Worm (Caenorhabditis elegans): ENCODE results near the gene C56E10.3.

DNA sequence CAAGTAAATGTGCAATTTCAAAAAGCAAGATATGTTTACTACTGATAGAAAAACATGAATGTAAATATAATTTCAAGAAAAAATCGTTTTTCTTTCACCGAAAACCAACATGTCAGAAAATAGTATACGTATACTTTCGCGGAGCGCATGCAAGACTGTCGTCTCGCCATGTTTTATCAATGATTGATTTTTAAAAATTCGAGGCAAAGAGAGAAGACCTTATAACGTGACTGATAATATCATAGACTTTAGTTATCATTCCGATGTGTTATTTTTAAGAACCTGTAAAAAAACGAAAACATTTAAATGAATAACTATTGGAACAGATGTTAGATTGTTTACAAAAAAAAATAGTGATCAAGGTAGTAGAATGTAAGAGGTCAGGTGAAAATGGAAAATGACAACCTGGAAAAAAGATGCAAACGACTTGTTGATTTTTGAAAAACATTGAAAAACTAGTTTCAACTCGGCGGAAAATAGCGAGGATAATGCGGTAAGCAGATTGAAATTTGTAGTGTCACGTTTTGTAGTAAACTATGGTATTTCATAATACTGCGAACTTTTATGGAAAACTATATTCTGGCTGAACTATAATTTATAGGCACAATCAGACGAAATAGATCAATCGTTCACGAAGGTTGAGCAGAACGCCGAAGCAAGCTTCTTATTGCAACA, 1.1 kb downstream of the C56E10.3 start:
- peak; percentile 46 for TF ChIP-seq elt-2 (tag; optimal IDR thresholded peaks at IDR 0.05)
- no peak for TF ChIP-seq irx-1 (tag; optimal IDR thresholded peaks at IDR 0.05)
- TF ChIP-seq snpc-4 (tag; optimal IDR thresholded peaks at IDR 0.05) = no peak
- no peak for TF ChIP-seq ama-1 (optimal IDR thresholded peaks at IDR 0.05)
- TF ChIP-seq aly-2 (tag; optimal IDR thresholded peaks at IDR 0.05) = no peak
- TF ChIP-seq nhr-90 (tag; optimal IDR thresholded peaks at IDR 0.05; ENCODE audit: poor library complexity) = no peak
- TF ChIP-seq nhr-28 (tag; optimal IDR thresholded peaks at IDR 0.05) = no peak
- TF ChIP-seq fos-1 (tag; optimal IDR thresholded peaks at IDR 0.05) = no peak
- no peak for TF ChIP-seq egl-27 (tag; optimal IDR thresholded peaks at IDR 0.05)
- TF ChIP-seq ces-1 (GFP tag; optimal IDR thresholded peaks at IDR 0.05) = no peak
- TF ChIP-seq ztf-11 (tag; optimal IDR thresholded peaks at IDR 0.05) = no peak
- no peak for TF ChIP-seq nhr-84 (tag; optimal IDR thresholded peaks at IDR 0.05)
- TF ChIP-seq ceh-63 (GFP tag; optimal IDR thresholded peaks at IDR 0.05) = no peak
- no peak for TF ChIP-seq ceh-82 (tag; optimal IDR thresholded peaks at IDR 0.05)
